Fruit fly (Drosophila melanogaster): ENCODE results near the gene Yp3.

dm6 chrX:13797538-13797937, 38.2 kb downstream of the Yp3 start, which contains the start of gene CG10996:
- TF ChIP-seq CG8478 (optimal IDR thresholded peaks at IDR 0.05) (no peak), Dll (optimal IDR thresholded peaks at IDR 0.05) (no peak)

Data from whole organism.